Worm (Caenorhabditis elegans) whole organism, young adult: ENCODE data around the gene hil-3.

ENCODE experiments used
- B0019.2 ChIP-seq: fragments of 200-800 bp; sonication (Bioruptor generic); conservative IDR thresholded peaks from 2 replicates; pipeline ENCODE4 v1.3.6; 2022; ENCODE audit warnings: missing genetic modification reagents, missing genetic modification characterization, missing compliant biosample characterization
- B0035.1 ChIP-seq: sonication (generic microtip); optimal IDR thresholded peaks from 2 replicates; lab custom pipeline; 2016; ENCODE audit warnings: missing genetic modification characterization, mild to moderate bottlenecking, missing compliant biosample characterization, missing genotype, missing genetic modification reagents
- F23B12.7 ChIP-seq: sonication (generic microtip); optimal IDR thresholded peaks from 2 replicates; lab custom pipeline; 2017; ENCODE audit warnings: missing genetic modification characterization, mild to moderate bottlenecking, missing compliant biosample characterization, antibody characterized with exemption, moderate library complexity; ENCODE audit not compliant: insufficient read depth
- F39B2.1 ChIP-seq: fragments of 200-800 bp; sonication (Bioruptor generic); IDR thresholded peaks from 2 replicates; pipeline ENCODE4 v1.3.6; 2022; ENCODE audit warnings: missing genetic modification reagents, missing genetic modification characterization, missing compliant biosample characterization
- F55B11.4 ChIP-seq: sonication (generic microtip); optimal IDR thresholded peaks from 2 replicates; lab custom pipeline; 2016; ENCODE audit warnings: missing compliant biosample characterization, missing genetic modification characterization, borderline replicate concordance; ENCODE audit not compliant: insufficient read depth
- F57A8.1 ChIP-seq: fragments of 200-800 bp; sonication (Bioruptor generic); optimal IDR thresholded peaks from 2 replicates; lab custom pipeline; 2018; ENCODE audit warnings: mild to moderate bottlenecking, missing genetic modification characterization, moderate library complexity, missing compliant biosample characterization
- K11D2.4 ChIP-seq: fragments of 200-800 bp; sonication (Bioruptor generic); IDR thresholded peaks from 2 replicates; pipeline ENCODE4 v1.3.6; 2022; ENCODE audit warnings: missing genetic modification reagents, missing genetic modification characterization, missing compliant biosample characterization
- Y53F4B.3 ChIP-seq: fragments of 200-800 bp; sonication (Bioruptor generic); IDR thresholded peaks from 2 replicates; pipeline ENCODE4 v1.3.6; 2022; ENCODE audit warnings: missing genetic modification reagents, missing genetic modification characterization, missing compliant biosample characterization
- Y53G8AR.9 ChIP-seq: fragments of 200-800 bp; sonication (Bioruptor generic); conservative IDR thresholded peaks from 2 replicates; pipeline ENCODE4 v1.3.6; 2022; ENCODE audit warnings: missing genetic modification reagents, missing genetic modification characterization, missing compliant biosample characterization
- Y67H2A.10 ChIP-seq: fragments of 200-800 bp; sonication (Bioruptor generic); conservative IDR thresholded peaks from 2 replicates; pipeline ENCODE4 v1.3.6; 2022; ENCODE audit warnings: missing genetic modification reagents, missing genetic modification characterization, missing compliant biosample characterization
- Y79H2A.3 ChIP-seq: fragments of 200-800 bp; sonication (Bioruptor generic); conservative IDR thresholded peaks from 2 replicates; pipeline ENCODE4 v1.3.6; 2022; ENCODE audit warnings: missing genetic modification reagents, missing genetic modification characterization, missing compliant biosample characterization
- akir-1 ChIP-seq: fragments of 200-800 bp; sonication (Bioruptor generic); optimal IDR thresholded peaks from 2 replicates; lab custom pipeline; 2018; ENCODE audit warnings: mild to moderate bottlenecking, missing genetic modification characterization, moderate library complexity, missing compliant biosample characterization
- ama-1 ChIP-seq, 3 experiments: fragments of 150-350 bp in 1 of 3; sonication (generic microtip) in 2 of 3; optimal IDR thresholded peaks; 2 replicates each; lab custom pipeline; 2014 to 2018; ENCODE audit warnings: missing biosample characterization in 2 of 3, missing genetic modification characterization in 2 of 3, missing genetic modification reagents in 2 of 3
- attf-3 ChIP-seq: fragments of 200-800 bp; sonication (Bioruptor generic); conservative IDR thresholded peaks from 2 replicates; pipeline ENCODE4 v1.3.6; 2022; ENCODE audit warnings: missing genetic modification reagents, missing genetic modification characterization, missing compliant biosample characterization
- cebp-1 ChIP-seq, 2 experiments: fragments of 200-800 bp in 1 of 2; sonication (Bioruptor generic) in 1 of 2; sonication (generic microtip) in 1 of 2; IDR thresholded peaks in 1 of 2; optimal IDR thresholded peaks in 1 of 2; 2 replicates each; pipeline versions ENCODE4 v1.3.6 to Lab custom; 2017 to 2022; ENCODE audit warnings: missing compliant biosample characterization in 2 of 2, missing genetic modification characterization in 2 of 2, mild to moderate bottlenecking in 1 of 2, missing genetic modification reagents in 1 of 2, moderate library complexity in 1 of 2
- cebp-2 ChIP-seq: fragments of 200-800 bp; sonication (Bioruptor generic); IDR thresholded peaks from 2 replicates; pipeline ENCODE4 v1.3.6; 2022; ENCODE audit warnings: missing genetic modification characterization, missing compliant biosample characterization
- ceh-40 ChIP-seq: fragments of 200-800 bp; sonication (Bioruptor generic); IDR thresholded peaks from 2 replicates; pipeline ENCODE4 v1.3.6; 2022; ENCODE audit warnings: missing genetic modification characterization, missing compliant biosample characterization
- egl-18 ChIP-seq: fragments of 200-800 bp; sonication (Bioruptor generic); IDR thresholded peaks from 2 replicates; pipeline ENCODE4 v1.3.6; 2022; ENCODE audit warnings: missing genetic modification reagents, missing genetic modification characterization, missing compliant biosample characterization
- ekl-4 ChIP-seq: fragments of 200-800 bp; sonication (Bioruptor generic); IDR thresholded peaks from 2 replicates; pipeline ENCODE4 v1.3.6; 2022; ENCODE audit warnings: missing genetic modification reagents, missing genetic modification characterization, missing compliant biosample characterization
- fkh-3 ChIP-seq: sonication (generic microtip); optimal IDR thresholded peaks from 2 replicates; lab custom pipeline; 2016; ENCODE audit warnings: mild to moderate bottlenecking, missing genetic modification characterization, missing compliant biosample characterization
- gei-17 ChIP-seq: fragments of 200-800 bp; sonication (Bioruptor generic); optimal IDR thresholded peaks from 2 replicates; lab custom pipeline; 2018; ENCODE audit warnings: mild to moderate bottlenecking, missing genetic modification characterization, missing compliant biosample characterization
- him-1 ChIP-seq: sonication (generic microtip); optimal IDR thresholded peaks from 2 replicates; lab custom pipeline; 2016; ENCODE audit warnings: missing genotype, missing genetic modification reagents, missing genetic modification characterization, missing compliant biosample characterization
- hlh-12 ChIP-seq: sonication (generic microtip); optimal IDR thresholded peaks from 2 replicates; lab custom pipeline; 2016; ENCODE audit warnings: missing genetic modification characterization, missing compliant biosample characterization
- hmg-1.2 ChIP-seq: fragments of 200-800 bp; sonication (Bioruptor generic); IDR thresholded peaks from 2 replicates; pipeline ENCODE4 v1.3.6; 2022; ENCODE audit warnings: missing genetic modification reagents, missing genetic modification characterization, missing compliant biosample characterization
- hsf-1 ChIP-seq: fragments of 200-800 bp; sonication (Bioruptor generic); IDR thresholded peaks from 2 replicates; pipeline ENCODE4 v1.3.6; 2022; ENCODE audit warnings: missing genetic modification reagents, missing genetic modification characterization, missing compliant biosample characterization
- let-526 ChIP-seq: fragments of 200-800 bp; sonication (Bioruptor generic); IDR thresholded peaks from 2 replicates; pipeline ENCODE4 v1.3.6; 2022; ENCODE audit warnings: missing genetic modification reagents, missing genetic modification characterization, missing compliant biosample characterization
- let-607 ChIP-seq, 2 experiments: fragments of 200-800 bp in 1 of 2; sonication (Bioruptor generic) in 1 of 2; sonication (generic microtip) in 1 of 2; optimal IDR thresholded peaks; 2 replicates each; lab custom pipeline; 2016 to 2018; ENCODE audit warnings: mild to moderate bottlenecking in 2 of 2, missing compliant biosample characterization in 2 of 2, missing genetic modification characterization in 2 of 2, moderate library complexity in 2 of 2, missing genotype in 1 of 2
- lin-40 ChIP-seq: sonication (generic microtip); optimal IDR thresholded peaks from 2 replicates; lab custom pipeline; 2016; ENCODE audit warnings: missing genetic modification characterization, mild to moderate bottlenecking, missing compliant biosample characterization, missing genotype, missing genetic modification reagents
- lin-54 ChIP-seq: fragments of 200-800 bp; sonication (Bioruptor generic); optimal IDR thresholded peaks from 2 replicates; lab custom pipeline; 2018; ENCODE audit warnings: mild to moderate bottlenecking, missing genetic modification characterization, missing compliant biosample characterization
- lir-1 ChIP-seq: fragments of 200-800 bp; sonication (Bioruptor generic); conservative IDR thresholded peaks from 2 replicates; pipeline ENCODE4 v1.3.6; 2022; ENCODE audit warnings: missing genetic modification reagents, missing genetic modification characterization, missing compliant biosample characterization
- madf-10 ChIP-seq: sonication (generic microtip); optimal IDR thresholded peaks from 2 replicates; lab custom pipeline; 2016; ENCODE audit warnings: mild to moderate bottlenecking, missing genetic modification characterization, missing compliant biosample characterization
- madf-8 ChIP-seq: fragments of 200-800 bp; sonication (Bioruptor generic); conservative IDR thresholded peaks from 2 replicates; pipeline ENCODE4 v1.3.6; 2022; ENCODE audit warnings: missing genetic modification reagents, missing genetic modification characterization, missing compliant biosample characterization
- nfya-1 ChIP-seq: sonication (generic microtip); optimal IDR thresholded peaks from 2 replicates; lab custom pipeline; 2017; ENCODE audit warnings: antibody characterized with exemption, missing compliant biosample characterization, missing genetic modification characterization, borderline replicate concordance; ENCODE audit not compliant: insufficient read depth
- nfya-2 ChIP-seq: fragments of 200-800 bp; sonication (Bioruptor generic); IDR thresholded peaks from 2 replicates; pipeline ENCODE4 v1.3.6; 2022; ENCODE audit warnings: missing genetic modification reagents, missing genetic modification characterization, missing compliant biosample characterization
- nhr-90 ChIP-seq: sonication (generic microtip); optimal IDR thresholded peaks from 2 replicates; lab custom pipeline; 2016; ENCODE audit warnings: missing genotype, mild to moderate bottlenecking, missing genetic modification characterization, missing compliant biosample characterization
- pha-4 ChIP-seq: fragments of 150-350 bp; sonication (generic microtip); optimal IDR thresholded peaks from 2 replicates; lab custom pipeline; 2014; ENCODE audit warnings: missing biosample characterization, missing genetic modification reagents, missing genetic modification characterization
- rcor-1 ChIP-seq: fragments of 200-800 bp; sonication (Bioruptor generic); IDR thresholded peaks from 2 replicates; pipeline ENCODE4 v1.3.6; 2022; ENCODE audit warnings: missing genetic modification reagents, missing genetic modification characterization, missing compliant biosample characterization
- repo-1 ChIP-seq: sonication (generic microtip); optimal IDR thresholded peaks from 2 replicates; lab custom pipeline; 2017; ENCODE audit warnings: mild to moderate bottlenecking, missing genetic modification characterization, missing compliant biosample characterization
- snpc-1.3 ChIP-seq: sonication (generic microtip); optimal IDR thresholded peaks from 2 replicates; lab custom pipeline; 2017; ENCODE audit warnings: missing genetic modification characterization, mild to moderate bottlenecking, missing compliant biosample characterization, antibody characterized with exemption, moderate library complexity, missing genotype, missing genetic modification reagents; ENCODE audit not compliant: insufficient read depth
- somi-1 ChIP-seq: fragments of 200-800 bp; sonication (Bioruptor generic); optimal IDR thresholded peaks from 2 replicates; lab custom pipeline; 2018; ENCODE audit warnings: mild to moderate bottlenecking, missing genetic modification characterization, missing compliant biosample characterization
- tbp1 ChIP-seq: fragments of 200-800 bp; sonication (Bioruptor generic); optimal IDR thresholded peaks from 2 replicates; lab custom pipeline; 2018; ENCODE audit warnings: mild to moderate bottlenecking, missing genetic modification characterization, missing compliant biosample characterization
- ztf-26 ChIP-seq: sonication (generic microtip); optimal IDR thresholded peaks from 2 replicates; lab custom pipeline; 2017; ENCODE audit warnings: missing genetic modification characterization, missing compliant biosample characterization

hil-3 gene

ce11 chrX:8110193-8110592, 48.8 kb upstream of the hil-3 start, which contains the start of gene K07E3.1:
K07E3.1 (plus strand) TSS chrX:8110439.
- TF ChIP-seq egl-18 (GFP tag; lab: Robert Waterston, UW) = no peak
- no peak for TF ChIP-seq hlh-12 (tag; lab: Kevin White, UChicago)
- no peak for TF ChIP-seq nfya-1 (tag; lab: Kevin White, UChicago)
- no peak for TF ChIP-seq let-607 (tag; optimal IDR thresholded peaks at IDR 0.05; lab: Kevin White, UChicago)
- TF ChIP-seq him-1 (tag; lab: Kevin White, UChicago) = no peak
- peak; percentile 9 for TF ChIP-seq akir-1 (GFP tag; lab: Kevin White, UChicago)
- no peak for TF ChIP-seq Y53F4B.3 (GFP tag; lab: Robert Waterston, UW)
- no peak for TF ChIP-seq nfya-2 (GFP tag; lab: Robert Waterston, UW)

ce11 chrX:8116157-8116556, 42.8 kb upstream of the hil-3 start, which contains the start of gene hlh-8:
hlh-8 (plus strand) TSS chrX:8116457.
- TF ChIP-seq F57A8.1 (GFP tag; lab: Kevin White, UChicago) = no peak
- no peak for TF ChIP-seq cebp-1 (GFP tag; IDR thresholded peaks at IDR 0.05; lab: Robert Waterston, UW)
- no peak for TF ChIP-seq cebp-1 (tag; optimal IDR thresholded peaks at IDR 0.05; lab: Kevin White, UChicago)
- no peak for TF ChIP-seq pha-4 (tag; lab: Kevin White, UChicago)
- no peak for TF ChIP-seq repo-1
- no peak for TF ChIP-seq ztf-26 (tag; lab: Kevin White, UChicago)
- TF ChIP-seq nfya-2 (GFP tag; lab: Robert Waterston, UW) = no peak
- TF ChIP-seq lin-40 (tag; lab: Kevin White, UChicago) = no peak

ce11 chrX:8117827-8118317, 41.1 kb upstream of the hil-3 start:
- TF ChIP-seq hsf-1 = no peak
- no peak for TF ChIP-seq rcor-1
- no peak for TF ChIP-seq him-1 (tag; lab: Kevin White, UChicago)
- TF ChIP-seq ekl-4 (GFP tag; lab: Robert Waterston, UW) = no peak
- no peak for TF ChIP-seq Y53G8AR.9 (GFP tag; lab: Robert Waterston, UW)
- no peak for TF ChIP-seq lin-54
- no peak for TF ChIP-seq F55B11.4 (tag; lab: Kevin White, UChicago)
- no peak for TF ChIP-seq snpc-1.3 (tag; lab: Kevin White, UChicago)
- no peak for TF ChIP-seq let-526
- TF ChIP-seq cebp-1 (GFP tag; IDR thresholded peaks at IDR 0.05; lab: Robert Waterston, UW) = no peak
- TF ChIP-seq cebp-1 (tag; optimal IDR thresholded peaks at IDR 0.05; lab: Kevin White, UChicago) = no peak
- no peak for TF ChIP-seq attf-3 (GFP tag; lab: Robert Waterston, UW)
- TF ChIP-seq somi-1 (GFP tag; lab: Kevin White, UChicago) = no peak
- TF ChIP-seq lir-1 (GFP tag; lab: Robert Waterston, UW) = no peak
- no peak for TF ChIP-seq madf-8
- no peak for TF ChIP-seq K11D2.4
- TF ChIP-seq tbp1 (GFP tag; lab: Kevin White, UChicago) = no peak

- TF ChIP-seq F23B12.7 (tag; lab: Kevin White, UChicago) (no peak), fkh-3 (tag; lab: Kevin White, UChicago) (no peak), Y79H2A.3 (no peak), Y53F4B.3 (GFP tag; lab: Robert Waterston, UW) (no peak), Y67H2A.10 (GFP tag; lab: Robert Waterston, UW) (no peak), F39B2.1 (GFP tag; lab: Robert Waterston, UW) (no peak), ama-1 (optimal IDR thresholded peaks at IDR 0.05; lab: Kevin White, UChicago) (no peak), ama-1 (GFP tag; optimal IDR thresholded peaks at IDR 0.05; lab: Kevin White, UChicago) (no peak), nhr-90 (tag; lab: Kevin White, UChicago) (no peak), hmg-1.2 (no peak), cebp-2 (no peak), madf-10 (tag; lab: Kevin White, UChicago) (no peak), tbp1 (GFP tag; lab: Kevin White, UChicago) (no peak), ceh-40 (GFP tag; lab: Robert Waterston, UW) (no peak), B0035.1 (tag; lab: Kevin White, UChicago) (no peak), snpc-1.3 (tag; lab: Kevin White, UChicago) (no peak), gei-17 (no peak), B0019.2 (GFP tag; lab: Robert Waterston, UW) (no peak)
Observed at ce11 chrX:8120281-8120680, 38.7 kb upstream of the hil-3 start.
